Fruit fly (Drosophila melanogaster) whole organism, embryonic: Measurements from ENCODE around the gene Vps53.

Experiments
- Ada2b ChIP-seq: fragments of 200-800 bp; sonication (Bioruptor generic); IDR thresholded peaks from 2 replicates; pipeline ENCODE4 v1.3.6; 2022; ENCODE audit warnings: missing biosample characterization, missing genetic modification characterization
- CG10147 ChIP-seq: fragments of 200-800 bp; sonication (Bioruptor generic); optimal IDR thresholded peaks from 2 replicates; lab custom pipeline; 2019; ENCODE audit warnings: missing biosample characterization, mild to moderate bottlenecking, missing genetic modification characterization, moderate library complexity
- CG10366 ChIP-seq: fragments of 200-800 bp; sonication (Bioruptor generic); IDR thresholded peaks from 2 replicates; pipeline ENCODE4 v1.3.6; 2022; ENCODE audit warnings: missing biosample characterization, missing genetic modification characterization
- CG11247 ChIP-seq: fragments of 200-800 bp; sonication (Bioruptor generic); IDR thresholded peaks from 2 replicates; pipeline ENCODE4 v1.3.6; 2022; ENCODE audit warnings: missing biosample characterization, missing genetic modification characterization
- CG12942 ChIP-seq: fragments of 200-800 bp; sonication (Bioruptor generic); optimal IDR thresholded peaks from 3 replicates; lab custom pipeline; 2016; ENCODE audit warnings: missing biosample characterization, missing genetic modification characterization
- CG14014 ChIP-seq: fragments of 200-800 bp; sonication (Bioruptor generic); IDR thresholded peaks from 2 replicates; pipeline ENCODE4 v1.3.6; 2022; ENCODE audit warnings: missing biosample characterization, missing genetic modification characterization
- CG15269 ChIP-seq: fragments of 200-800 bp; sonication (Bioruptor generic); optimal IDR thresholded peaks from 2 replicates; lab custom pipeline; 2018; ENCODE audit warnings: missing biosample characterization, mild to moderate bottlenecking, missing genetic modification characterization, moderate library complexity
- CG2875 ChIP-seq: fragments of 200-800 bp; sonication (Bioruptor generic); optimal IDR thresholded peaks from 2 replicates; lab custom pipeline; 2017; ENCODE audit warnings: missing biosample characterization, mild to moderate bottlenecking, missing genetic modification characterization, missing genetic modification reagents
- CG32532 ChIP-seq: fragments of 200-800 bp; sonication (Bioruptor generic); IDR thresholded peaks from 2 replicates; pipeline ENCODE4 v1.3.6; 2022; ENCODE audit warnings: missing biosample characterization, missing genetic modification characterization
- CG5953 ChIP-seq: fragments of 200-800 bp; sonication (Bioruptor generic); IDR thresholded peaks from 2 replicates; pipeline ENCODE4 v1.3.6; 2022; ENCODE audit warnings: missing biosample characterization, missing genetic modification characterization
- CG6272 ChIP-seq: fragments of 200-800 bp; sonication (Bioruptor generic); IDR thresholded peaks from 2 replicates; pipeline ENCODE4 v1.3.6; 2022; ENCODE audit warnings: missing biosample characterization, missing genetic modification characterization
- CG7745 ChIP-seq: fragments of 200-800 bp; sonication (Bioruptor generic); optimal IDR thresholded peaks from 2 replicates; lab custom pipeline; 2018; ENCODE audit warnings: missing biosample characterization, mild to moderate bottlenecking, missing genetic modification characterization, moderate library complexity
- CG7928 ChIP-seq: fragments of 200-800 bp; sonication (Bioruptor generic); optimal IDR thresholded peaks from 2 replicates; lab custom pipeline; 2017; ENCODE audit warnings: missing biosample characterization, mild to moderate bottlenecking, missing genetic modification characterization
- CG8359 ChIP-seq: fragments of 200-800 bp; sonication (Bioruptor generic); optimal IDR thresholded peaks from 2 replicates; lab custom pipeline; 2017; ENCODE audit warnings: missing biosample characterization, mild to moderate bottlenecking, missing genetic modification characterization, borderline replicate concordance
- CG9727 ChIP-seq: fragments of 200-800 bp; sonication (Bioruptor generic); optimal IDR thresholded peaks from 3 replicates; lab custom pipeline; 2017; ENCODE audit warnings: missing biosample characterization, mild to moderate bottlenecking, missing genetic modification characterization
- CG9817 ChIP-seq: fragments of 200-800 bp; sonication (Bioruptor generic); optimal IDR thresholded peaks from 2 replicates; lab custom pipeline; 2018; ENCODE audit warnings: missing biosample characterization, mild to moderate bottlenecking, missing genetic modification characterization, moderate library complexity
- Chrac-16 ChIP-seq: fragments of 200-800 bp; sonication (Bioruptor generic); optimal IDR thresholded peaks from 3 replicates; lab custom pipeline; 2016; ENCODE audit warnings: missing biosample characterization, missing genetic modification characterization
- D ChIP-seq, 2 experiments: fragments of 200-800 bp in 1 of 2; fragments of >200 bp in 1 of 2; sonication (Bioruptor generic) in 1 of 2; optimal IDR thresholded peaks; 2 replicates in 1 of 2; 3 replicates in 1 of 2; lab custom pipeline; 2017; ENCODE audit warnings: mild to moderate bottlenecking in 1 of 2, missing biosample characterization in 1 of 2, missing genetic modification characterization in 1 of 2, missing genetic modification reagents in 1 of 2
- Eip74EF ChIP-seq, 2 experiments: fragments of 200-800 bp in 1 of 2; fragments of >200 bp in 1 of 2; sonication (Bioruptor generic) in 1 of 2; optimal IDR thresholded peaks; 2 replicates each; lab custom pipeline; 2017 to 2019; ENCODE audit warnings: missing biosample characterization in 2 of 2, missing genetic modification characterization in 2 of 2, mild to moderate bottlenecking in 1 of 2, moderate library complexity in 1 of 2
- Hr78 ChIP-seq, 2 experiments: fragments of 200-800 bp in 1 of 2; fragments of >200 bp in 1 of 2; sonication (Bioruptor generic) in 1 of 2; optimal IDR thresholded peaks; 2 replicates each; lab custom pipeline; 2017 to 2019; ENCODE audit warnings: missing biosample characterization in 2 of 2, missing genetic modification characterization in 2 of 2, mild to moderate bottlenecking in 1 of 2, moderate library complexity in 1 of 2
- Jarid2 ChIP-seq: fragments of 200-800 bp; sonication (Bioruptor generic); optimal IDR thresholded peaks from 3 replicates; lab custom pipeline; 2017; ENCODE audit warnings: mild to moderate bottlenecking, missing biosample characterization, missing genetic modification reagents, missing genetic modification characterization
- Kr ChIP-seq: fragments of 200-800 bp; sonication (Bioruptor generic); optimal IDR thresholded peaks from 2 replicates; lab custom pipeline; 2017; ENCODE audit warnings: missing biosample characterization, mild to moderate bottlenecking, missing genetic modification characterization
- Lpt ChIP-seq: fragments of >200 bp; optimal IDR thresholded peaks from 2 replicates; lab custom pipeline; 2018; ENCODE audit warnings: missing biosample characterization, missing genetic modification characterization
- PHDP ChIP-seq: fragments of 200-800 bp; sonication (Bioruptor generic); optimal IDR thresholded peaks from 3 replicates; lab custom pipeline; 2018; ENCODE audit warnings: missing biosample characterization, mild to moderate bottlenecking, missing genetic modification characterization, moderate library complexity
- Poxn ChIP-seq: fragments of 200-800 bp; sonication (Bioruptor generic); IDR thresholded peaks from 2 replicates; pipeline ENCODE4 v1.3.6; 2022; ENCODE audit warnings: missing biosample characterization, missing genetic modification characterization
- TFAM ChIP-seq: fragments of 200-800 bp; sonication (Bioruptor generic); optimal IDR thresholded peaks from 2 replicates; lab custom pipeline; 2017; ENCODE audit warnings: missing biosample characterization, missing genetic modification characterization, inconsistent platforms
- al ChIP-seq: fragments of 200-800 bp; sonication (Bioruptor generic); IDR thresholded peaks from 2 replicates; pipeline ENCODE4 v1.3.6; 2022; ENCODE audit warnings: missing biosample characterization, missing genetic modification characterization
- ara ChIP-seq: fragments of 200-800 bp; sonication (Bioruptor generic); IDR thresholded peaks from 2 replicates; pipeline ENCODE4 v1.3.6; 2022; ENCODE audit warnings: missing biosample characterization, missing genetic modification characterization
- bigmax ChIP-seq: fragments of 200-800 bp; sonication (Bioruptor generic); optimal IDR thresholded peaks from 2 replicates; lab custom pipeline; 2018; ENCODE audit warnings: missing biosample characterization, mild to moderate bottlenecking, missing genetic modification characterization
- chinmo ChIP-seq: fragments of 200-800 bp; sonication (Bioruptor generic); IDR thresholded peaks from 4 replicates; pipeline ENCODE4 v1.3.6; 2022; ENCODE audit warnings: missing biosample characterization, missing genetic modification characterization; ENCODE audit not compliant: partially characterized antibody
- danr ChIP-seq: fragments of 200-800 bp; sonication (Bioruptor generic); IDR thresholded peaks from 2 replicates; pipeline ENCODE4 v1.3.6; 2022; ENCODE audit warnings: missing biosample characterization, missing genetic modification characterization
- ems ChIP-seq: fragments of 200-800 bp; sonication (Bioruptor generic); optimal IDR thresholded peaks from 3 replicates; lab custom pipeline; 2016; ENCODE audit warnings: missing biosample characterization, missing genetic modification characterization
- fru ChIP-seq: fragments of >200 bp; optimal IDR thresholded peaks from 2 replicates; lab custom pipeline; 2017
- fu2 ChIP-seq: fragments of 200-800 bp; sonication (Bioruptor generic); optimal IDR thresholded peaks from 2 replicates; lab custom pipeline; 2016; ENCODE audit warnings: missing biosample characterization, missing genetic modification characterization
- grn ChIP-seq: fragments of 200-800 bp; sonication (Bioruptor generic); optimal IDR thresholded peaks from 3 replicates; lab custom pipeline; 2017; ENCODE audit warnings: missing biosample characterization, missing genetic modification characterization
- gsb-n ChIP-seq: fragments of 200-800 bp; sonication (Bioruptor generic); optimal IDR thresholded peaks from 3 replicates; lab custom pipeline; 2018; ENCODE audit warnings: missing biosample characterization, mild to moderate bottlenecking, missing genetic modification characterization
- ind ChIP-seq: fragments of 200-800 bp; sonication (Bioruptor generic); optimal IDR thresholded peaks from 3 replicates; lab custom pipeline; 2016; ENCODE audit warnings: missing biosample characterization, missing genetic modification characterization
- kay ChIP-seq: fragments of 200-800 bp; sonication (Bioruptor generic); optimal IDR thresholded peaks from 2 replicates; lab custom pipeline; 2016; ENCODE audit warnings: missing biosample characterization, missing genetic modification characterization
- odd ChIP-seq: fragments of 200-800 bp; sonication (Bioruptor generic); optimal IDR thresholded peaks from 2 replicates; lab custom pipeline; 2017; ENCODE audit warnings: missing biosample characterization, mild to moderate bottlenecking, missing genetic modification characterization
- pnt ChIP-seq: fragments of 200-800 bp; sonication (Bioruptor generic); optimal IDR thresholded peaks from 3 replicates; lab custom pipeline; 2016; ENCODE audit warnings: missing biosample characterization, missing genetic modification characterization
- pum ChIP-seq: fragments of 200-800 bp; sonication (Bioruptor generic); optimal IDR thresholded peaks from 2 replicates; lab custom pipeline; 2016; ENCODE audit warnings: missing biosample characterization, missing genetic modification characterization
- salm ChIP-seq: fragments of 200-800 bp; sonication (Bioruptor generic); optimal IDR thresholded peaks from 2 replicates; lab custom pipeline; 2018; ENCODE audit warnings: missing biosample characterization, mild to moderate bottlenecking, missing genetic modification characterization
- sens-2 ChIP-seq: fragments of 200-800 bp; sonication (Bioruptor generic); IDR thresholded peaks from 2 replicates; pipeline ENCODE4 v1.3.6; 2022; ENCODE audit warnings: missing biosample characterization, missing genetic modification characterization
- sima ChIP-seq: fragments of 200-800 bp; sonication (Bioruptor generic); optimal IDR thresholded peaks from 2 replicates; lab custom pipeline; 2016; ENCODE audit warnings: missing biosample characterization, missing genetic modification characterization
- sna ChIP-seq: fragments of 200-800 bp; sonication (Bioruptor generic); IDR thresholded peaks from 2 replicates; pipeline ENCODE4 v1.3.6; 2022; ENCODE audit warnings: missing biosample characterization, missing genetic modification characterization; ENCODE audit not compliant: partially characterized antibody
- tap ChIP-seq: fragments of 200-800 bp; optimal IDR thresholded peaks from 3 replicates; lab custom pipeline; 2019; ENCODE audit warnings: missing biosample characterization, mild to moderate bottlenecking, missing genetic modification characterization, moderate library complexity
- tin ChIP-seq: fragments of 200-800 bp; sonication (Bioruptor generic); optimal IDR thresholded peaks from 3 replicates; lab custom pipeline; 2016; ENCODE audit warnings: missing biosample characterization, missing genetic modification characterization
- unc-4 ChIP-seq: fragments of 200-800 bp; sonication (Bioruptor generic); IDR thresholded peaks from 2 replicates; pipeline ENCODE4 v1.3.6; 2022; ENCODE audit warnings: missing biosample characterization, missing genetic modification characterization; ENCODE audit not compliant: partially characterized antibody
- vfl ChIP-seq: fragments of 200-800 bp; sonication (Bioruptor generic); optimal IDR thresholded peaks from 2 replicates; lab custom pipeline; 2016; ENCODE audit warnings: missing biosample characterization, missing genetic modification characterization
- vnd ChIP-seq: fragments of 200-800 bp; sonication (Bioruptor generic); IDR thresholded peaks from 3 replicates; pipeline ENCODE4 v1.3.6; 2022; ENCODE audit warnings: missing biosample characterization, missing genetic modification characterization; ENCODE audit not compliant: partially characterized antibody
- yki ChIP-seq: fragments of >200 bp; optimal IDR thresholded peaks from 3 replicates; lab custom pipeline; 2018

The Vps53 gene

dm6 chr2L:4417982-4418381, 32.1 kb upstream of the Vps53 start (continued):
- TF ChIP-seq Jarid2 (GFP tag; lab: Kevin White, UChicago) (no peak), vnd (no peak), CG7745 (tag; lab: Kevin White, UChicago) (no peak), pum (GFP tag; lab: Kevin White, UChicago) (no peak), yki (no peak), Ada2b (GFP tag; lab: Robert Waterston, UW) (no peak), salm (tag; lab: Kevin White, UChicago) (no peak), CG8359 (GFP tag; lab: Kevin White, UChicago) (no peak), D (optimal IDR thresholded peaks at IDR 0.05; lab: Kevin White, UChicago) (no peak), D (GFP tag; optimal IDR thresholded peaks at IDR 0.05; lab: Kevin White, UChicago) (peak; percentile 15), al (GFP tag; lab: Robert Waterston, UW) (no peak), tap (tag; lab: Kevin White, UChicago) (no peak), grn (GFP tag; lab: Kevin White, UChicago) (no peak), sima (GFP tag; lab: Kevin White, UChicago) (no peak), CG9727 (GFP tag; lab: Kevin White, UChicago) (no peak), Hr78 (GFP tag; optimal IDR thresholded peaks at IDR 0.05; lab: Kevin White, UChicago) (no peak), CG5953 (GFP tag; lab: Robert Waterston, UW) (no peak), chinmo (GFP tag; lab: Robert Waterston, UW) (0 out of 4 replicates have a peak, but pooled peaks have one; percentile 49), CG7928 (GFP tag; lab: Kevin White, UChicago) (no peak), CG10147 (no peak), fru (lab: Kevin White, UChicago) (no peak), sna (GFP tag; lab: Robert Waterston, UW) (no peak), bigmax (no peak), CG6272 (GFP tag; lab: Robert Waterston, UW) (peak; percentile 38), sens-2 (GFP tag; lab: Robert Waterston, UW) (no peak), Eip74EF (GFP tag; optimal IDR thresholded peaks at IDR 0.05; lab: Kevin White, UChicago) (no peak), pnt (GFP tag; lab: Kevin White, UChicago) (no peak), CG2875 (no peak), kay (GFP tag; lab: Kevin White, UChicago) (no peak), fu2 (no peak), CG32532 (GFP tag; lab: Robert Waterston, UW) (peak; percentile 45; the same call in 1 of the 2 replicates), CG11247 (GFP tag; lab: Robert Waterston, UW) (peak; percentile 44; the same call in 1 of the 2 replicates), TFAM (GFP tag; lab: Kevin White, UChicago) (no peak), vfl (GFP tag; lab: Kevin White, UChicago) (no peak), CG15269 (tag; lab: Kevin White, UChicago) (no peak), ind (GFP tag; lab: Kevin White, UChicago) (peak; percentile 32), CG12942 (GFP tag; lab: Kevin White, UChicago) (no peak), CG10366 (GFP tag; lab: Robert Waterston, UW) (peak; percentile 38), Chrac-16 (no peak), gsb-n (tag; lab: Kevin White, UChicago) (no peak), CG9817 (tag; lab: Kevin White, UChicago) (no peak), Lpt (GFP tag; lab: Kevin White, UChicago) (no peak), ems (GFP tag; lab: Kevin White, UChicago) (no peak), Kr (GFP tag; lab: Kevin White, UChicago) (no peak), danr (GFP tag; lab: Robert Waterston, UW) (no peak), CG14014 (GFP tag; lab: Robert Waterston, UW) (no peak), ara (GFP tag; lab: Robert Waterston, UW) (peak; percentile 33; the same call in 1 of the 2 replicates), Poxn (GFP tag; lab: Robert Waterston, UW) (no peak), PHDP (tag; lab: Kevin White, UChicago) (no peak), unc-4 (GFP tag; lab: Robert Waterston, UW) (no peak), odd (GFP tag; lab: Kevin White, UChicago) (no peak), tin (GFP tag; lab: Kevin White, UChicago) (peak; percentile 18)
